Worm (Caenorhabditis elegans) whole organism, L1 larva: Measurements from ENCODE around the gene arle-14.
A peak's percentile ranks its signal among the peaks of the same experiment; 100 is the strongest.

Experiments
- C04F5.9 ChIP-seq: sonication (generic microtip); optimal IDR thresholded peaks from 2 replicates; lab custom pipeline; 2016; ENCODE audit warnings: missing genetic modification characterization, missing compliant biosample characterization
- C16A3.4 ChIP-seq: fragments of 150-350 bp; optimal IDR thresholded peaks from 2 replicates; lab custom pipeline; 2014; ENCODE audit warnings: missing biosample characterization, missing genetic modification characterization
- C34B4.2 ChIP-seq: sonication (generic microtip); optimal IDR thresholded peaks from 2 replicates; lab custom pipeline; 2017; ENCODE audit warnings: mild to moderate bottlenecking, missing genetic modification characterization, missing compliant biosample characterization
- F16B12.6 ChIP-seq: fragments of 150-350 bp; optimal IDR thresholded peaks from 2 replicates; lab custom pipeline; 2014; ENCODE audit warnings: missing biosample characterization, missing genetic modification characterization
- Y116A8C.19 ChIP-seq: sonication (generic microtip); optimal IDR thresholded peaks from 2 replicates; lab custom pipeline; 2016; ENCODE audit warnings: missing compliant biosample characterization, missing genetic modification characterization, borderline replicate concordance
- alr-1 ChIP-seq: fragments of 200-800 bp; sonication (Bioruptor generic); optimal IDR thresholded peaks from 2 replicates; lab custom pipeline; 2018; ENCODE audit warnings: borderline replicate concordance, mild to moderate bottlenecking, missing genetic modification characterization, missing compliant biosample characterization
- ama-1 ChIP-seq: fragments of 150-350 bp; optimal IDR thresholded peaks from 2 replicates; lab custom pipeline; 2014
- ceh-63 ChIP-seq: fragments of 200-800 bp; sonication (Bioruptor generic); optimal IDR thresholded peaks from 2 replicates; lab custom pipeline; 2018; ENCODE audit warnings: mild to moderate bottlenecking, missing genetic modification characterization, missing compliant biosample characterization
- ceh-8 ChIP-seq: fragments of 200-800 bp; sonication (Bioruptor generic); optimal IDR thresholded peaks from 2 replicates; lab custom pipeline; 2018; ENCODE audit warnings: mild to moderate bottlenecking, missing genetic modification characterization, moderate library complexity, missing compliant biosample characterization
- ceh-82 ChIP-seq, 3 experiments: fragments of 150-350 bp in 1 of 3; sonication (generic microtip) in 2 of 3; optimal IDR thresholded peaks; 2 replicates each; lab custom pipeline; 2014 to 2017; ENCODE audit warnings: missing biosample characterization in 3 of 3, missing genetic modification characterization in 3 of 3
- ceh-88 ChIP-seq: fragments of 200-800 bp; sonication (Bioruptor generic); IDR thresholded peaks from 2 replicates; pipeline ENCODE4 v1.3.6; 2022; ENCODE audit warnings: missing genetic modification characterization, missing compliant biosample characterization
- dsc-1 ChIP-seq: sonication (generic microtip); optimal IDR thresholded peaks from 2 replicates; lab custom pipeline; 2016; ENCODE audit warnings: mild to moderate bottlenecking, missing genetic modification characterization, missing compliant biosample characterization
- efl-1 ChIP-seq, 4 experiments: fragments of 150-350 bp; optimal IDR thresholded peaks in 3 of 4; peaks in 1 of 4; 1 replicate in 1 of 4; 2 replicates in 3 of 4; lab custom pipeline; 2014; ENCODE audit warnings: missing biosample characterization in 2 of 4, missing genetic modification characterization in 2 of 4, missing genetic modification reagents in 2 of 4
- efl-3 ChIP-seq: fragments of 200-800 bp; sonication (Bioruptor generic); optimal IDR thresholded peaks from 2 replicates; lab custom pipeline; 2018; ENCODE audit warnings: mild to moderate bottlenecking, missing genetic modification characterization, missing compliant biosample characterization
- egl-13 ChIP-seq: sonication (generic microtip); optimal IDR thresholded peaks from 2 replicates; lab custom pipeline; 2016; ENCODE audit warnings: missing genotype, missing genetic modification reagents, missing genetic modification characterization, missing compliant biosample characterization
- egl-27 ChIP-seq, 2 experiments: fragments of 150-350 bp in 1 of 2; sonication (generic microtip); optimal IDR thresholded peaks; 3 replicates each; lab custom pipeline; 2017 to 2018; ENCODE audit warnings: missing biosample characterization in 2 of 2, missing genetic modification characterization in 2 of 2, missing genetic modification reagents in 2 of 2
- elt-2 ChIP-seq: sonication (generic microtip); optimal IDR thresholded peaks from 2 replicates; lab custom pipeline; 2016; ENCODE audit warnings: missing genetic modification characterization, mild to moderate bottlenecking, inconsistent platforms, missing compliant biosample characterization, missing genetic modification reagents
- elt-3 ChIP-seq, 6 experiments: fragments of 150-350 bp in 1 of 6; sonication (generic microtip); optimal IDR thresholded peaks; 2 replicates each; lab custom pipeline; 2017 to 2018; ENCODE audit warnings: missing biosample characterization in 6 of 6, missing genetic modification characterization in 6 of 6, inconsistent platforms in 1 of 6
- ets-5 ChIP-seq: fragments of 200-800 bp; sonication (Bioruptor generic); IDR thresholded peaks from 2 replicates; pipeline ENCODE4 v1.3.6; 2022; ENCODE audit warnings: missing genetic modification characterization, missing compliant biosample characterization
- fkh-10 ChIP-seq: sonication (generic microtip); optimal IDR thresholded peaks from 2 replicates; lab custom pipeline; 2017; ENCODE audit warnings: missing biosample characterization, missing genetic modification reagents, missing genetic modification characterization
- fkh-4 ChIP-seq: sonication (generic microtip); optimal IDR thresholded peaks from 2 replicates; lab custom pipeline; 2016; ENCODE audit warnings: missing compliant biosample characterization, missing genetic modification characterization, borderline replicate concordance
- fos-1 ChIP-seq: fragments of 150-350 bp; optimal IDR thresholded peaks from 2 replicates; lab custom pipeline; 2014; ENCODE audit warnings: missing biosample characterization, missing genetic modification characterization
- grh-1 ChIP-seq: fragments of 200-800 bp; sonication (Bioruptor generic); IDR thresholded peaks from 2 replicates; pipeline ENCODE4 v1.3.6; 2022; ENCODE audit warnings: missing genetic modification reagents, missing genetic modification characterization, missing compliant biosample characterization
- hlh-17 ChIP-seq: fragments of 200-800 bp; sonication (Bioruptor generic); optimal IDR thresholded peaks from 2 replicates; lab custom pipeline; 2018; ENCODE audit warnings: missing genetic modification characterization, mild to moderate bottlenecking, missing compliant biosample characterization, moderate library complexity, borderline replicate concordance
- hpl-2 ChIP-seq: fragments of 150-350 bp; optimal IDR thresholded peaks from 2 replicates; lab custom pipeline; 2014; ENCODE audit warnings: missing biosample characterization, missing genetic modification reagents, missing genetic modification characterization
- irx-1 ChIP-seq: sonication (generic microtip); optimal IDR thresholded peaks from 2 replicates; lab custom pipeline; 2016; ENCODE audit warnings: missing genetic modification characterization, missing compliant biosample characterization
- jun-1 ChIP-seq: fragments of 150-350 bp; optimal IDR thresholded peaks from 2 replicates; lab custom pipeline; 2014; ENCODE audit warnings: missing biosample characterization, missing genetic modification reagents, missing genetic modification characterization
- lin-13 ChIP-seq: fragments of 150-350 bp; optimal IDR thresholded peaks from 2 replicates; lab custom pipeline; 2014; ENCODE audit warnings: missing biosample characterization, missing genetic modification reagents, missing genetic modification characterization
- lin-14 ChIP-seq: fragments of 200-800 bp; sonication (Bioruptor generic); optimal IDR thresholded peaks from 2 replicates; lab custom pipeline; 2018; ENCODE audit warnings: mild to moderate bottlenecking, missing genetic modification characterization, moderate library complexity, missing compliant biosample characterization
- lin-15B ChIP-seq: fragments of 150-350 bp; sonication (generic microtip); optimal IDR thresholded peaks from 3 replicates; lab custom pipeline; 2014; ENCODE audit warnings: missing biosample characterization, missing genetic modification characterization
- lin-35 ChIP-seq, 2 experiments: fragments of 150-350 bp; optimal IDR thresholded peaks; 2 replicates each; lab custom pipeline; 2014; ENCODE audit warnings: missing biosample characterization in 2 of 2, missing genetic modification characterization in 2 of 2, missing genetic modification reagents in 2 of 2
- lin-39 ChIP-seq: fragments of 150-350 bp; optimal IDR thresholded peaks from 2 replicates; lab custom pipeline; 2014; ENCODE audit warnings: missing biosample characterization, missing genetic modification reagents, missing genetic modification characterization
- lir-3 ChIP-seq: sonication (generic microtip); optimal IDR thresholded peaks from 2 replicates; lab custom pipeline; 2016; ENCODE audit warnings: mild to moderate bottlenecking, missing genetic modification characterization, moderate library complexity, missing compliant biosample characterization; ENCODE audit not compliant: poor library complexity
- lsy-2 ChIP-seq, 2 experiments: fragments of 150-350 bp; optimal IDR thresholded peaks; 2 replicates each; lab custom pipeline; 2014; ENCODE audit warnings: missing biosample characterization in 2 of 2, missing genetic modification characterization in 2 of 2
- mdl-1 ChIP-seq, 2 experiments: fragments of 150-350 bp; optimal IDR thresholded peaks; 2 replicates each; lab custom pipeline; 2014 to 2017; ENCODE audit warnings: missing biosample characterization in 2 of 2, missing genetic modification characterization in 2 of 2, inconsistent platforms in 1 of 2
- nhr-19 ChIP-seq: fragments of 200-800 bp; sonication (Bioruptor generic); conservative IDR thresholded peaks from 2 replicates; pipeline ENCODE4 v1.3.6; 2022; ENCODE audit warnings: missing genetic modification characterization, missing compliant biosample characterization
- nhr-237 ChIP-seq: fragments of 150-350 bp; optimal IDR thresholded peaks from 2 replicates; lab custom pipeline; 2014; ENCODE audit warnings: missing biosample characterization, missing genetic modification characterization
- nhr-47 ChIP-seq: sonication (generic microtip); optimal IDR thresholded peaks from 2 replicates; lab custom pipeline; 2016; ENCODE audit warnings: mild to moderate bottlenecking, missing genetic modification characterization, moderate library complexity, missing compliant biosample characterization
- nhr-76 ChIP-seq: sonication (generic microtip); optimal IDR thresholded peaks from 2 replicates; lab custom pipeline; 2017; ENCODE audit warnings: missing biosample characterization, missing genetic modification characterization
- nhr-85 ChIP-seq: sonication (generic microtip); peaks from one replicate; lab custom pipeline; 2016; ENCODE audit warnings: missing genetic modification characterization, inconsistent platforms, missing compliant biosample characterization
- pag-3 ChIP-seq: sonication (generic microtip); optimal IDR thresholded peaks from 2 replicates; lab custom pipeline; 2017; ENCODE audit warnings: missing genetic modification characterization, mild to moderate bottlenecking, missing compliant biosample characterization, antibody characterized with exemption, borderline replicate concordance; ENCODE audit not compliant: insufficient read depth
- pqm-1 ChIP-seq: sonication (generic microtip); optimal IDR thresholded peaks from 3 replicates; lab custom pipeline; 2017; ENCODE audit warnings: missing biosample characterization, missing genetic modification characterization
- sox-4 ChIP-seq: sonication (generic microtip); optimal IDR thresholded peaks from 2 replicates; lab custom pipeline; 2016; ENCODE audit warnings: missing genetic modification characterization, missing compliant biosample characterization
- sup-37 ChIP-seq: fragments of 200-800 bp; sonication (Bioruptor generic); optimal IDR thresholded peaks from 2 replicates; lab custom pipeline; 2018; ENCODE audit warnings: mild to moderate bottlenecking, missing genetic modification characterization, missing compliant biosample characterization
- swsn-7 ChIP-seq: sonication (generic microtip); optimal IDR thresholded peaks from 2 replicates; lab custom pipeline; 2016; ENCODE audit warnings: missing genetic modification characterization, missing compliant biosample characterization
- tlp-1 ChIP-seq: fragments of 150-350 bp; optimal IDR thresholded peaks from 2 replicates; lab custom pipeline; 2014; ENCODE audit warnings: missing biosample characterization, missing genetic modification characterization
- unc-130 ChIP-seq: fragments of 150-350 bp; optimal IDR thresholded peaks from 2 replicates; lab custom pipeline; 2017; ENCODE audit warnings: missing biosample characterization, missing genetic modification characterization, inconsistent platforms
- unc-30 ChIP-seq: sonication (generic microtip); optimal IDR thresholded peaks from 2 replicates; lab custom pipeline; 2017; ENCODE audit warnings: missing biosample characterization, missing genetic modification characterization
- unc-62 ChIP-seq: fragments of 150-350 bp; optimal IDR thresholded peaks from 2 replicates; lab custom pipeline; 2014; ENCODE audit warnings: missing biosample characterization, missing genetic modification reagents, missing genetic modification characterization
- unc-86 ChIP-seq: sonication (generic microtip); optimal IDR thresholded peaks from 2 replicates; lab custom pipeline; 2016; ENCODE audit warnings: missing genetic modification characterization, missing compliant biosample characterization
- xbp-1 ChIP-seq: sonication (generic microtip); optimal IDR thresholded peaks from 2 replicates; lab custom pipeline; 2016; ENCODE audit warnings: missing genetic modification characterization, missing compliant biosample characterization
- zag-1 ChIP-seq: fragments of 150-350 bp; optimal IDR thresholded peaks from 2 replicates; lab custom pipeline; 2014; ENCODE audit warnings: missing biosample characterization, missing genetic modification characterization

The arle-14 gene

ce11 chrIII:5721888-5722287, 29.2 kb downstream of the arle-14 start (continued):
- TF ChIP-seq sox-4 (tag; lab: Kevin White, UChicago) (peak; percentile 93), tlp-1 (tag; lab: Kevin White, UChicago) (no peak), lin-39 (tag; lab: Kevin White, UChicago) (peak; percentile 34), nhr-85 (tag; lab: Kevin White, UChicago) (peak; percentile 89), xbp-1 (peak; percentile 85), ceh-8 (GFP tag; lab: Kevin White, UChicago) (peak; percentile 13), ets-5 (no peak), unc-62 (no peak), C34B4.2 (tag; lab: Kevin White, UChicago) (no peak), nhr-19 (GFP tag; lab: Robert Waterston, UW) (peak; percentile 85), elt-3 (tag; optimal IDR thresholded peaks at IDR 0.05; lab: Kevin White, UChicago) (peak in 3 of 6 experiments; percentile 5 to 68 (median 33)), fkh-4 (tag; lab: Kevin White, UChicago) (peak; percentile 93), sup-37 (peak; percentile 52), alr-1 (tag; lab: Kevin White, UChicago) (no peak), mdl-1 (tag; optimal IDR thresholded peaks at IDR 0.05; lab: Kevin White, UChicago) (peak in 1 of 2 experiments; percentile 21), unc-130 (tag; lab: Kevin White, UChicago) (peak; percentile 71), fkh-10 (GFP tag; lab: Kevin White, UChicago) (peak; percentile 34), swsn-7 (peak; percentile 78), ceh-82 (tag; optimal IDR thresholded peaks at IDR 0.05; lab: Kevin White, UChicago) (peak; percentile 45 to 66 (median 60)), Y116A8C.19 (tag; lab: Kevin White, UChicago) (peak; percentile 68), lir-3 (tag; lab: Kevin White, UChicago) (peak; percentile 94), nhr-237 (tag; lab: Kevin White, UChicago) (no peak), elt-2 (peak; percentile 96), hlh-17 (GFP tag; lab: Kevin White, UChicago) (no peak), lin-35 (GFP tag; optimal IDR thresholded peaks at IDR 0.05; lab: Kevin White, UChicago) (peak; percentile 86 to 92), lin-13 (GFP tag; lab: Kevin White, UChicago) (peak; percentile 66), unc-86 (tag; lab: Kevin White, UChicago) (peak; percentile 55), jun-1 (tag; lab: Kevin White, UChicago) (peak; percentile 61), pag-3 (tag; lab: Kevin White, UChicago) (peak; percentile 69), C04F5.9 (tag; lab: Kevin White, UChicago) (peak; percentile 79), nhr-47 (tag; lab: Kevin White, UChicago) (peak; percentile 88), ama-1 (lab: Kevin White, UChicago) (no peak), C16A3.4 (tag; lab: Kevin White, UChicago) (peak; percentile 45), lin-14 (peak; percentile 77), hpl-2 (no peak), fos-1 (tag; lab: Kevin White, UChicago) (peak; percentile 28), F16B12.6 (tag; lab: Kevin White, UChicago) (no peak), lsy-2 (tag; optimal IDR thresholded peaks at IDR 0.05; lab: Kevin White, UChicago) (peak; percentile 73 to 76), zag-1 (no peak), unc-30 (no peak), irx-1 (tag; lab: Kevin White, UChicago) (peak; percentile 92), ceh-63 (GFP tag; lab: Kevin White, UChicago) (no peak), egl-13 (tag; lab: Kevin White, UChicago) (peak; percentile 80), pqm-1 (tag; lab: Kevin White, UChicago) (no peak), dsc-1 (peak; percentile 92), efl-3 (GFP tag; lab: Kevin White, UChicago) (peak; percentile 37), efl-1 (optimal IDR thresholded peaks at IDR 0.05; lab: Kevin White, UChicago) (peak; percentile 91 to 93), efl-1 (GFP tag; optimal IDR thresholded peaks at IDR 0.05 in 1 of 2; lab: Kevin White, UChicago) (peak; percentile 90 to 99), grh-1 (GFP tag; lab: Robert Waterston, UW) (peak; percentile 65), egl-27 (tag; optimal IDR thresholded peaks at IDR 0.05; lab: Kevin White, UChicago) (no peak), lin-15B (tag; lab: Kevin White, UChicago) (peak; percentile 4), ceh-88 (GFP tag; lab: Robert Waterston, UW) (no peak), nhr-76 (tag; lab: Kevin White, UChicago) (no peak)
